Worm (Caenorhabditis elegans) whole organism, L4 larva: Measurements from ENCODE around the gene fbxb-38.

Experiments used
- F44E2.7 ChIP-seq: fragments of 200-800 bp; sonication (Bioruptor generic); IDR thresholded peaks from 2 replicates; pipeline ENCODE4 v2.1.2; 2022; ENCODE audit warnings: missing genetic modification characterization, missing compliant biosample characterization
- F49E8.2 ChIP-seq: sonication (generic microtip); optimal IDR thresholded peaks from 2 replicates; lab custom pipeline; 2016; ENCODE audit warnings: missing compliant biosample characterization, mild to moderate bottlenecking, missing genetic modification characterization, borderline replicate concordance
- R02D3.7 ChIP-seq: fragments of 150-350 bp; sonication (generic microtip); optimal IDR thresholded peaks from 3 replicates; lab custom pipeline; 2014; ENCODE audit warnings: missing biosample characterization, missing genetic modification characterization
- aly-2 ChIP-seq: sonication (generic microtip); optimal IDR thresholded peaks from 2 replicates; lab custom pipeline; 2018; ENCODE audit warnings: missing biosample characterization, missing genetic modification characterization
- ama-1 ChIP-seq: fragments of 150-350 bp; optimal IDR thresholded peaks from 2 replicates; lab custom pipeline; 2014; ENCODE audit warnings: inconsistent platforms, mixed read lengths
- egl-27 ChIP-seq: sonication (generic microtip); optimal IDR thresholded peaks from 3 replicates; lab custom pipeline; 2017; ENCODE audit warnings: missing biosample characterization, missing genetic modification reagents, missing genetic modification characterization
- hlh-30 ChIP-seq: sonication (generic microtip); optimal IDR thresholded peaks from 2 replicates; lab custom pipeline; 2017; ENCODE audit warnings: antibody characterized with exemption, mild to moderate bottlenecking, missing genetic modification characterization, missing compliant biosample characterization; ENCODE audit not compliant: insufficient read depth
- lsy-2 ChIP-seq, 2 experiments: fragments of 150-350 bp in 1 of 2; sonication (generic microtip) in 1 of 2; optimal IDR thresholded peaks; 2 replicates each; lab custom pipeline; 2014 to 2017; ENCODE audit warnings: missing biosample characterization in 2 of 2, missing genetic modification characterization in 2 of 2
- nhr-237 ChIP-seq: sonication (generic microtip); optimal IDR thresholded peaks from 2 replicates; lab custom pipeline; 2017; ENCODE audit warnings: missing biosample characterization, missing genetic modification characterization
- nhr-41 ChIP-seq: fragments of 200-800 bp; sonication (Bioruptor generic); IDR thresholded peaks from 2 replicates; pipeline ENCODE4 v1.3.6; 2022; ENCODE audit warnings: missing genetic modification reagents, missing genetic modification characterization, missing compliant biosample characterization
- nhr-76 ChIP-seq: fragments of 150-350 bp; optimal IDR thresholded peaks from 2 replicates; lab custom pipeline; 2014; ENCODE audit warnings: missing biosample characterization, missing genetic modification characterization
- snpc-4 ChIP-seq: fragments of 150-350 bp; optimal IDR thresholded peaks from 2 replicates; lab custom pipeline; 2014; ENCODE audit warnings: missing biosample characterization, missing genetic modification characterization
- unc-62 ChIP-seq, 3 experiments: fragments of 150-350 bp in 1 of 3; sonication (generic microtip); optimal IDR thresholded peaks in 2 of 3; peaks in 1 of 3; 1 replicate in 1 of 3; 2 replicates in 2 of 3; lab custom pipeline; 2014 to 2017; ENCODE audit warnings: missing biosample characterization in 3 of 3, missing genetic modification characterization in 3 of 3, missing genetic modification reagents in 3 of 3, missing genotype in 1 of 3
- ztf-7 ChIP-seq: fragments of 150-350 bp; optimal IDR thresholded peaks from 2 replicates; lab custom pipeline; 2014; ENCODE audit warnings: missing biosample characterization, missing genetic modification characterization

- TF ChIP-seq ztf-7 (tag; lab: Kevin White, UChicago) (no peak), lsy-2 (tag; optimal IDR thresholded peaks at IDR 0.05; lab: Kevin White, UChicago) (no peak), nhr-76 (tag; lab: Kevin White, UChicago) (no peak), ama-1 (lab: Kevin White, UChicago) (no peak), aly-2 (tag; lab: Kevin White, UChicago) (no peak), R02D3.7 (tag; lab: Kevin White, UChicago) (no peak), F44E2.7 (GFP tag; lab: Robert Waterston, UW) (no peak), snpc-4 (tag; lab: Kevin White, UChicago) (no peak), nhr-237 (tag; lab: Kevin White, UChicago) (no peak), unc-62 (GFP tag; optimal IDR thresholded peaks at IDR 0.05 in 1 of 2; lab: Kevin White, UChicago) (peak in 1 of 2 experiments; percentile 56), unc-62 (tag; optimal IDR thresholded peaks at IDR 0.05; lab: Kevin White, UChicago) (no peak), F49E8.2 (tag; lab: Kevin White, UChicago) (no peak), egl-27 (no peak), hlh-30 (tag; lab: Kevin White, UChicago) (no peak), nhr-41 (GFP tag; lab: Robert Waterston, UW) (no peak)
Measured at ce11 chrII:2206064-2206722, 37.6 kb upstream of the fbxb-38 start.
